Fruit fly (Drosophila melanogaster): ENCODE results near the gene B9d2.

The B9d2 gene

dm6 chr2L:6088371-6089365 lies 41.8 kb downstream of the B9d2 start (continued):
- TF ChIP-seq CG3847 (GFP tag; IDR thresholded peaks at IDR 0.05), result 0 out of 2 replicates have a peak, but pooled peaks have one; percentile 24
- TF ChIP-seq CG14050 (GFP tag; IDR thresholded peaks at IDR 0.05), result no peak; the same call in 2 of the 3 replicates
- no peak for TF ChIP-seq CG9817 (tag; optimal IDR thresholded peaks at IDR 0.05)
- peak; percentile 74 for TF ChIP-seq ci (GFP tag; IDR thresholded peaks at IDR 0.05)
- peak; percentile 73 for TF ChIP-seq Hmr (GFP tag; optimal IDR thresholded peaks at IDR 0.05)
- TF ChIP-seq pho (GFP tag; optimal IDR thresholded peaks at IDR 0.05), result peak; percentile 8
- peak; percentile 42 for TF ChIP-seq zfh2 (GFP tag; optimal IDR thresholded peaks at IDR 0.05)
- TF ChIP-seq CG6813 (GFP tag; optimal IDR thresholded peaks at IDR 0.05), result peak; percentile 42
- TF ChIP-seq E2f1 (GFP tag; IDR thresholded peaks at IDR 0.05), result no peak
- peak; percentile 87 for TF ChIP-seq sd (tag; optimal IDR thresholded peaks at IDR 0.05)
- no peak for TF ChIP-seq C15 (GFP tag; IDR thresholded peaks at IDR 0.05)
- TF ChIP-seq CG8359 (GFP tag; optimal IDR thresholded peaks at IDR 0.05; ENCODE audit: borderline replicate concordance), result peak; percentile 0
- TF ChIP-seq Fer1 (GFP tag; optimal IDR thresholded peaks at IDR 0.05), result peak; percentile 30
- TF ChIP-seq CG6791 (GFP tag; IDR thresholded peaks at IDR 0.05; ENCODE audit: partially characterized antibody), result peak; percentile 74
- no peak for TF ChIP-seq CG10979 (tag; optimal IDR thresholded peaks at IDR 0.05)
- peak; percentile 35 for TF ChIP-seq CG12391 (tag; optimal IDR thresholded peaks at IDR 0.05)
- TF ChIP-seq hbn (GFP tag; IDR thresholded peaks at IDR 0.05; ENCODE audit: partially characterized antibody), result peak; percentile 42
- no peak for TF ChIP-seq Tbp (GFP tag; optimal IDR thresholded peaks at IDR 0.05)
- TF ChIP-seq schlank (tag; optimal IDR thresholded peaks at IDR 0.05), result no peak
- TF ChIP-seq lbe (GFP tag; optimal IDR thresholded peaks at IDR 0.05), result peak; percentile 3
- TF ChIP-seq NK7.1 (GFP tag; optimal IDR thresholded peaks at IDR 0.05), result no peak
- peak; percentile 77; the same call in 2 of the 3 replicates for TF ChIP-seq gce (GFP tag; IDR thresholded peaks at IDR 0.05)
- TF ChIP-seq CG5245 (GFP tag; optimal IDR thresholded peaks at IDR 0.05), result no peak
- peak in 1 of 2 experiments; percentile 64 for TF ChIP-seq Pdp1 (GFP tag; optimal IDR thresholded peaks at IDR 0.05)
- TF ChIP-seq Stat92E (GFP tag; optimal IDR thresholded peaks at IDR 0.05), result peak in 1 of 3 experiments; percentile 70
- TF ChIP-seq lilli (GFP tag; optimal IDR thresholded peaks at IDR 0.05), result peak; percentile 38
- TF ChIP-seq sug (tag; optimal IDR thresholded peaks at IDR 0.05), result peak; percentile 79
- no peak for TF ChIP-seq salm (tag; optimal IDR thresholded peaks at IDR 0.05)
- TF ChIP-seq CG12104 (GFP tag; optimal IDR thresholded peaks at IDR 0.05), result no peak
- TF ChIP-seq CG15479 (GFP tag; optimal IDR thresholded peaks at IDR 0.05), result peak; percentile 100
- no peak for TF ChIP-seq CG13424 (tag; optimal IDR thresholded peaks at IDR 0.05)
- no peak for TF ChIP-seq dati (GFP tag; IDR thresholded peaks at IDR 0.05)
- no peak for TF ChIP-seq p53 (GFP tag; optimal IDR thresholded peaks at IDR 0.05)
- TF ChIP-seq CkIIα-i1 (GFP tag; IDR thresholded peaks at IDR 0.05), result no peak
- peak; percentile 67; the same call in 2 of the 3 replicates for TF ChIP-seq zen2 (GFP tag; IDR thresholded peaks at IDR 0.05; ENCODE audit: partially characterized antibody)
- no peak for TF ChIP-seq Gug (GFP tag; IDR thresholded peaks at IDR 0.05)
- TF ChIP-seq crp (GFP tag; optimal IDR thresholded peaks at IDR 0.05), result peak in 1 of 2 experiments; percentile 1
- TF ChIP-seq CG1832 (GFP tag; optimal IDR thresholded peaks at IDR 0.05), result no peak
- TF ChIP-seq CG2199 (GFP tag; IDR thresholded peaks at IDR 0.05), result peak; percentile 95; the same call in 2 of the 3 replicates
- TF ChIP-seq Jarid2 (GFP tag; optimal IDR thresholded peaks at IDR 0.05), result no peak
- TF ChIP-seq CG3065 (GFP tag; optimal IDR thresholded peaks at IDR 0.05), result peak; percentile 46
- no peak for TF ChIP-seq CG10267 (tag; optimal IDR thresholded peaks at IDR 0.05)
- TF ChIP-seq amos (GFP tag; IDR thresholded peaks at IDR 0.05; ENCODE audit: partially characterized antibody), result peak; percentile 42; the same call in 1 of the 2 replicates
- peak; percentile 58 for TF ChIP-seq MTF-1 (GFP tag; optimal IDR thresholded peaks at IDR 0.05; ENCODE audit: borderline replicate concordance)
- TF ChIP-seq CG13894 (tag; optimal IDR thresholded peaks at IDR 0.05), result peak; percentile 86
- TF ChIP-seq dpn (GFP tag; optimal IDR thresholded peaks at IDR 0.05), result peak in 1 of 2 experiments; percentile 12

All from whole organism, embryonic.